Fruit fly (Drosophila melanogaster) whole organism, embryonic: Measurements from ENCODE around the gene CG46465.

Source experiments
- Aef1 ChIP-seq: fragments of 200-800 bp; sonication (Bioruptor generic); IDR thresholded peaks from 3 replicates; pipeline ENCODE4 v1.3.6; 2022; ENCODE audit warnings: missing biosample characterization, missing genetic modification characterization
- CG10209 ChIP-seq: fragments of 200-800 bp; sonication (Bioruptor generic); optimal IDR thresholded peaks from 3 replicates; lab custom pipeline; 2017; ENCODE audit warnings: missing biosample characterization, mild to moderate bottlenecking, missing genetic modification characterization, missing genetic modification reagents
- CG11398 ChIP-seq: fragments of 200-800 bp; sonication (Bioruptor generic); optimal IDR thresholded peaks from 2 replicates; lab custom pipeline; 2016; ENCODE audit warnings: missing biosample characterization, missing genetic modification characterization
- CG12071 ChIP-seq: fragments of 200-800 bp; sonication (Bioruptor generic); optimal IDR thresholded peaks from 3 replicates; lab custom pipeline; 2018; ENCODE audit warnings: missing biosample characterization, mild to moderate bottlenecking, missing genetic modification characterization
- CG13296 ChIP-seq: fragments of 200-800 bp; sonication (Bioruptor generic); optimal IDR thresholded peaks from 3 replicates; lab custom pipeline; 2018; ENCODE audit warnings: missing biosample characterization, mild to moderate bottlenecking, missing genetic modification characterization
- CG13624 ChIP-seq: fragments of 200-800 bp; sonication (Bioruptor generic); optimal IDR thresholded peaks from 2 replicates; lab custom pipeline; 2016; ENCODE audit warnings: missing biosample characterization, missing genetic modification characterization
- CG14050 ChIP-seq: fragments of 200-800 bp; sonication (Bioruptor generic); IDR thresholded peaks from 3 replicates; pipeline ENCODE4 v1.3.6; 2022; ENCODE audit warnings: missing biosample characterization, missing genetic modification characterization
- CG17568 ChIP-seq: fragments of 200-800 bp; sonication (Bioruptor generic); optimal IDR thresholded peaks from 2 replicates; lab custom pipeline; 2018; ENCODE audit warnings: missing biosample characterization, mild to moderate bottlenecking, missing genetic modification characterization, moderate library complexity
- CG18262 ChIP-seq: fragments of 200-800 bp; optimal IDR thresholded peaks from 3 replicates; lab custom pipeline; 2019; ENCODE audit warnings: missing biosample characterization, mild to moderate bottlenecking, missing genetic modification characterization, moderate library complexity
- CG18764 ChIP-seq: fragments of 200-800 bp; sonication (Bioruptor generic); optimal IDR thresholded peaks from 3 replicates; lab custom pipeline; 2016; ENCODE audit warnings: missing biosample characterization, missing genetic modification characterization
- CG30020 ChIP-seq: fragments of 200-800 bp; optimal IDR thresholded peaks from 2 replicates; lab custom pipeline; 2019; ENCODE audit warnings: missing biosample characterization, mild to moderate bottlenecking, missing genetic modification characterization, moderate library complexity
- CG3065 ChIP-seq: fragments of 200-800 bp; sonication (Bioruptor generic); optimal IDR thresholded peaks from 2 replicates; lab custom pipeline; 2016; ENCODE audit warnings: missing biosample characterization, missing genetic modification characterization
- CG32772 ChIP-seq: fragments of 200-800 bp; sonication (Bioruptor generic); IDR thresholded peaks from 2 replicates; pipeline ENCODE4 v1.3.6; 2022; ENCODE audit warnings: missing biosample characterization, missing genetic modification characterization
- CG6791 ChIP-seq: fragments of 200-800 bp; sonication (Bioruptor generic); IDR thresholded peaks from 3 replicates; pipeline ENCODE4 v1.3.6; 2022; ENCODE audit warnings: missing biosample characterization, missing genetic modification characterization; ENCODE audit not compliant: partially characterized antibody
- CG7928 ChIP-seq: fragments of 200-800 bp; sonication (Bioruptor generic); optimal IDR thresholded peaks from 2 replicates; lab custom pipeline; 2017; ENCODE audit warnings: missing biosample characterization, mild to moderate bottlenecking, missing genetic modification characterization
- CG9727 ChIP-seq: fragments of 200-800 bp; sonication (Bioruptor generic); optimal IDR thresholded peaks from 3 replicates; lab custom pipeline; 2017; ENCODE audit warnings: missing biosample characterization, mild to moderate bottlenecking, missing genetic modification characterization
- CrebB ChIP-seq: fragments of 200-800 bp; sonication (Bioruptor generic); optimal IDR thresholded peaks from 3 replicates; lab custom pipeline; 2018; ENCODE audit warnings: missing biosample characterization, mild to moderate bottlenecking, missing genetic modification characterization
- Deaf1 ChIP-seq: fragments of 200-800 bp; optimal IDR thresholded peaks from 3 replicates; lab custom pipeline; 2019; ENCODE audit warnings: missing biosample characterization, mild to moderate bottlenecking, missing genetic modification characterization, moderate library complexity
- Doc2 ChIP-seq: fragments of 200-800 bp; sonication (Bioruptor generic); IDR thresholded peaks from 2 replicates; pipeline ENCODE4 v1.3.6; 2022; ENCODE audit warnings: missing biosample characterization, missing genetic modification characterization
- Ets65A ChIP-seq: fragments of 200-800 bp; sonication (Bioruptor generic); peaks from one replicate; lab custom pipeline; 2016; ENCODE audit warnings: missing biosample characterization, missing genetic modification characterization
- GATAe ChIP-seq: fragments of 200-800 bp; sonication (Bioruptor generic); conservative IDR thresholded peaks from 2 replicates; pipeline ENCODE4 v1.3.6; 2022; ENCODE audit warnings: missing biosample characterization, missing genetic modification characterization
- H15 ChIP-seq: fragments of 200-800 bp; sonication (Bioruptor generic); IDR thresholded peaks from 3 replicates; pipeline ENCODE4 v1.3.6; 2022; ENCODE audit warnings: missing biosample characterization, missing genetic modification characterization
- Hr51 ChIP-seq, 2 experiments: fragments of 200-800 bp; sonication (Bioruptor generic); optimal IDR thresholded peaks; 2 replicates in 1 of 2; 3 replicates in 1 of 2; lab custom pipeline; 2016 to 2018; ENCODE audit warnings: missing biosample characterization in 2 of 2, missing genetic modification characterization in 2 of 2, mild to moderate bottlenecking in 1 of 2, moderate library complexity in 1 of 2
- Hsf ChIP-seq: fragments of 200-800 bp; sonication (Bioruptor generic); optimal IDR thresholded peaks from 3 replicates; lab custom pipeline; 2016; ENCODE audit warnings: missing biosample characterization, missing genetic modification characterization
- Ravus ChIP-seq: fragments of 200-800 bp; sonication (Bioruptor generic); IDR thresholded peaks from 2 replicates; pipeline ENCODE4 v1.3.6; 2022; ENCODE audit warnings: missing biosample characterization, missing genetic modification characterization
- Spps ChIP-seq: fragments of 200-800 bp; sonication (Bioruptor generic); optimal IDR thresholded peaks from 2 replicates; lab custom pipeline; 2018; ENCODE audit warnings: missing biosample characterization, mild to moderate bottlenecking, missing genetic modification characterization
- az2 ChIP-seq: fragments of 200-800 bp; sonication (Bioruptor generic); optimal IDR thresholded peaks from 3 replicates; lab custom pipeline; 2016; ENCODE audit warnings: missing biosample characterization, missing genetic modification characterization
- bigmax ChIP-seq: fragments of 200-800 bp; sonication (Bioruptor generic); optimal IDR thresholded peaks from 2 replicates; lab custom pipeline; 2018; ENCODE audit warnings: missing biosample characterization, mild to moderate bottlenecking, missing genetic modification characterization
- bsh ChIP-seq, 2 experiments: fragments of 200-800 bp; sonication (Bioruptor generic); optimal IDR thresholded peaks; 2 replicates each; lab custom pipeline; 2017 to 2018; ENCODE audit warnings: mild to moderate bottlenecking in 2 of 2, missing biosample characterization in 2 of 2, missing genetic modification characterization in 2 of 2, moderate library complexity in 1 of 2
- dimm ChIP-seq: fragments of 200-800 bp; sonication (Bioruptor generic); IDR thresholded peaks from 2 replicates; pipeline ENCODE4 v1.3.6; 2022; ENCODE audit warnings: missing biosample characterization, missing genetic modification characterization
- gro ChIP-seq: fragments of 200-800 bp; sonication (Bioruptor generic); optimal IDR thresholded peaks from 2 replicates; lab custom pipeline; 2016; ENCODE audit warnings: missing biosample characterization, missing genetic modification characterization
- gsb-n ChIP-seq: fragments of 200-800 bp; sonication (Bioruptor generic); optimal IDR thresholded peaks from 3 replicates; lab custom pipeline; 2018; ENCODE audit warnings: missing biosample characterization, mild to moderate bottlenecking, missing genetic modification characterization
- hbn ChIP-seq: fragments of 200-800 bp; sonication (Bioruptor generic); IDR thresholded peaks from 2 replicates; pipeline ENCODE4 v1.3.6; 2022; ENCODE audit warnings: missing biosample characterization, missing genetic modification characterization; ENCODE audit not compliant: partially characterized antibody
- her ChIP-seq: fragments of 200-800 bp; sonication (Bioruptor generic); optimal IDR thresholded peaks from 2 replicates; lab custom pipeline; 2016; ENCODE audit warnings: missing biosample characterization, missing genetic modification characterization
- luna ChIP-seq: fragments of 200-800 bp; sonication (Bioruptor generic); optimal IDR thresholded peaks from 2 replicates; lab custom pipeline; 2016; ENCODE audit warnings: missing biosample characterization, missing genetic modification characterization
- mam ChIP-seq: fragments of 200-800 bp; sonication (Bioruptor generic); optimal IDR thresholded peaks from 3 replicates; lab custom pipeline; 2016; ENCODE audit warnings: missing biosample characterization, missing genetic modification characterization
- nerfin-2 ChIP-seq: fragments of 200-800 bp; sonication (Bioruptor generic); IDR thresholded peaks from 2 replicates; pipeline ENCODE4 v1.3.6; 2022; ENCODE audit warnings: missing biosample characterization, missing genetic modification characterization; ENCODE audit not compliant: partially characterized antibody
- nmo ChIP-seq: fragments of 200-800 bp; sonication (Bioruptor generic); optimal IDR thresholded peaks from 2 replicates; lab custom pipeline; 2018; ENCODE audit warnings: missing biosample characterization, mild to moderate bottlenecking, missing genetic modification characterization, moderate library complexity
- oc ChIP-seq: fragments of 200-800 bp; sonication (Bioruptor generic); optimal IDR thresholded peaks from 2 replicates; lab custom pipeline; 2018; ENCODE audit warnings: missing biosample characterization, mild to moderate bottlenecking, missing genetic modification characterization, moderate library complexity
- repo ChIP-seq: fragments of 200-800 bp; sonication (Bioruptor generic); optimal IDR thresholded peaks from 2 replicates; lab custom pipeline; 2016; ENCODE audit warnings: missing biosample characterization, missing genetic modification characterization
- scrt ChIP-seq: fragments of 200-800 bp; sonication (Bioruptor generic); optimal IDR thresholded peaks from 2 replicates; lab custom pipeline; 2018; ENCODE audit warnings: missing biosample characterization, mild to moderate bottlenecking, missing genetic modification characterization, moderate library complexity
- sd ChIP-seq: fragments of 200-800 bp; sonication (Bioruptor generic); optimal IDR thresholded peaks from 3 replicates; lab custom pipeline; 2018; ENCODE audit warnings: missing biosample characterization, mild to moderate bottlenecking, missing genetic modification characterization, moderate library complexity
- shn ChIP-seq: fragments of 200-800 bp; sonication (Bioruptor generic); optimal IDR thresholded peaks from 3 replicates; lab custom pipeline; 2016; ENCODE audit warnings: missing biosample characterization, missing genetic modification characterization
- tio ChIP-seq: fragments of 200-800 bp; sonication (Bioruptor generic); optimal IDR thresholded peaks from 2 replicates; lab custom pipeline; 2017; ENCODE audit warnings: missing biosample characterization, missing genetic modification characterization, inconsistent platforms
- tll ChIP-seq, 2 experiments: fragments of 200-800 bp in 1 of 2; fragments of >200 bp in 1 of 2; sonication (Bioruptor generic) in 1 of 2; optimal IDR thresholded peaks; 2 replicates each; lab custom pipeline; 2017 to 2019; ENCODE audit warnings: missing biosample characterization in 2 of 2, missing genetic modification characterization in 2 of 2, mild to moderate bottlenecking in 1 of 2, moderate library complexity in 1 of 2
- vvl ChIP-seq: fragments of 200-800 bp; sonication (Bioruptor generic); IDR thresholded peaks from 2 replicates; pipeline ENCODE4 v1.3.6; 2022; ENCODE audit warnings: missing biosample characterization, missing genetic modification characterization
- zen2 ChIP-seq: fragments of 200-800 bp; sonication (Bioruptor generic); IDR thresholded peaks from 3 replicates; pipeline ENCODE4 v1.3.6; 2022; ENCODE audit warnings: missing biosample characterization, missing genetic modification characterization; ENCODE audit not compliant: partially characterized antibody
- zf30C ChIP-seq: fragments of 200-800 bp; sonication (Bioruptor generic); optimal IDR thresholded peaks from 3 replicates; lab custom pipeline; 2018; ENCODE audit warnings: missing biosample characterization, mild to moderate bottlenecking, missing genetic modification characterization

The CG46465 gene

DNA sequence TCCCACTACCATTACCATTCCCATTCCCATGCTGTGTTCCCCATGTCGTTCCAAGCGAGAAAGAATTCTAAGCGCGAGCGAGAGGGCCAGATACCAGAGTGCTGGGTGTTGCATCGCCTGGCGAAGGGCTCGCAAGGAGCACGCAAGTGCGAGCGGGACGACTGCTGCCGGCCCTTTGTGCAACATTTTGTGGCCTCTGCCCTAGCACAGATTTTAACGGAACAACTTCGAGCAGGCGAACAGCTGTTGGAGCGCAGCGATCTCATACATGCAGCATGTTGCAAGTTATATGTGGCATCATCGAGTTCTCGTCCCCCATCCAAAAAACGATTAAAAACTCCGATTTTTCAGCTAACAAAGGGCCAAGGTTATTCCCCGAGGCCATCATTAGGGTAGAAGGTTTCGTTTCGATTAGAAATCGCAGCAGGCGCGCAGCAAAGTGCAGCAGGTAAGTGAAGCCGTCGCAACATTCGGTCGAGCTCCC lies 44.7 kb upstream of the CG46465 start (continued):
- TF ChIP-seq CG13624 (no peak), vvl (GFP tag; lab: Robert Waterston, UW) (no peak), Hsf (GFP tag; lab: Kevin White, UChicago) (no peak), GATAe (GFP tag; lab: Robert Waterston, UW) (no peak), CG10209 (GFP tag; lab: Kevin White, UChicago) (no peak), nerfin-2 (GFP tag; lab: Robert Waterston, UW) (peak; percentile 44; the same call in 1 of the 2 replicates), CG3065 (GFP tag; lab: Kevin White, UChicago) (no peak), gro (GFP tag; lab: Kevin White, UChicago) (no peak), zf30C (no peak), Spps (tag; lab: Kevin White, UChicago) (no peak), zen2 (GFP tag; lab: Robert Waterston, UW) (peak; percentile 27; the same call in 1 of the 3 replicates)

- TF ChIP-seq GATAe (GFP tag; lab: Robert Waterston, UW) (no peak), az2 (peak; percentile 81), CG32772 (GFP tag; lab: Robert Waterston, UW) (peak; percentile 58; the same call in 1 of the 2 replicates), CG7928 (no peak), shn (GFP tag; lab: Kevin White, UChicago) (no peak), dimm (GFP tag; lab: Robert Waterston, UW) (no peak), CG17568 (GFP tag; lab: Kevin White, UChicago) (peak; percentile 47), tll (GFP tag; optimal IDR thresholded peaks at IDR 0.05; lab: Kevin White, UChicago) (no peak), hbn (GFP tag; lab: Robert Waterston, UW) (no peak), CrebB (no peak), sd (no peak), her (GFP tag; lab: Kevin White, UChicago) (no peak), H15 (GFP tag; lab: Robert Waterston, UW) (no peak), Ets65A (GFP tag; lab: Kevin White, UChicago) (peak; percentile 80), tio (GFP tag; lab: Kevin White, UChicago) (peak; percentile 76), repo (GFP tag; lab: Kevin White, UChicago) (no peak), CG12071 (GFP tag; lab: Kevin White, UChicago) (no peak), Deaf1 (no peak), CG18764 (GFP tag; lab: Kevin White, UChicago) (peak; percentile 18), CG11398 (GFP tag; lab: Kevin White, UChicago) (no peak), mam (GFP tag; lab: Kevin White, UChicago) (no peak), CG13296 (GFP tag; lab: Kevin White, UChicago) (peak; percentile 49), Doc2 (GFP tag; lab: Robert Waterston, UW) (no peak), Hr51 (GFP tag; optimal IDR thresholded peaks at IDR 0.05; lab: Kevin White, UChicago) (peak in 1 of 2 experiments; percentile 46), scrt (GFP tag; lab: Kevin White, UChicago) (no peak), CG6791 (GFP tag; lab: Robert Waterston, UW) (no peak), CG18262 (tag; lab: Kevin White, UChicago) (peak; percentile 91), bsh (GFP tag; optimal IDR thresholded peaks at IDR 0.05; lab: Kevin White, UChicago) (peak; percentile 93 to 95), CG30020 (tag; lab: Kevin White, UChicago) (peak; percentile 43), Ravus (no peak), gsb-n (tag; lab: Kevin White, UChicago) (peak; percentile 78), oc (tag; lab: Kevin White, UChicago) (peak; percentile 40), CG9727 (peak; percentile 58), Aef1 (GFP tag; lab: Robert Waterston, UW) (peak; percentile 13; the same call in 1 of the 3 replicates), CG14050 (0 out of 3 replicates have a peak, but pooled peaks have one; percentile 11), luna (GFP tag; lab: Kevin White, UChicago) (no peak), nmo (GFP tag; lab: Kevin White, UChicago) (peak; percentile 86), bigmax (GFP tag; lab: Kevin White, UChicago) (no peak)
Observed at dm6 chr2L:18948065-18948723, 44.1 kb upstream of the CG46465 start.
